Fruit fly (Drosophila melanogaster): ENCODE measurements around the gene aub.

The aub gene

DNA sequence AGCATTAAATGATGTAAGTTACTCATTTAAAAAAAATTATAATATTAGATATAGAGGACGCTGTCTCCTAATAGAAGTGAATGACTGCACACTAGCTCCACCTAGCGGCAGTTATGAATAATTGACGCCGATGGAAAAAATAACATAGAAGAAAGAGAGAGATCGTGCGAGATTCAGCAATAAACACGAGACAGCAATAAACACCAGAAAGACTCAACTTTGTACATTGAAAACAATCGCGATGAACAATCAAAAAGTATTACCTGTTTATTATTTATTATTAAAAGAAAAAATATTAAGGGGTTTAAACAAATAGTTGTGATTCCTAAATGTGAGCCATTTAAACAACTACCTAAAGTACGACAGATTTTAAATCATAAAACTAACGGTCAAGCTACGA lies 15.1 kb downstream of the aub start (continued):
- TF ChIP-seq ase (GFP tag; IDR thresholded peaks at IDR 0.05): peak; percentile 61; the same call in 2 of the 3 replicates
- TF ChIP-seq CoRest (tag; optimal IDR thresholded peaks at IDR 0.05): no peak
- peak; percentile 19; the same call in 1 of the 3 replicates for TF ChIP-seq knrl (GFP tag; IDR thresholded peaks at IDR 0.05; ENCODE audit: partially characterized antibody)
- no peak for TF ChIP-seq CG31388 (GFP tag; optimal IDR thresholded peaks at IDR 0.05)
- TF ChIP-seq CG7963 (GFP tag; IDR thresholded peaks at IDR 0.05; ENCODE audit: partially characterized antibody): no peak
- TF ChIP-seq Opbp (GFP tag; IDR thresholded peaks at IDR 0.05; ENCODE audit: partially characterized antibody): no peak
- TF ChIP-seq hkb (optimal IDR thresholded peaks at IDR 0.05): no peak
- TF ChIP-seq hkb (GFP tag; IDR thresholded peaks at IDR 0.05): peak; percentile 82
- no peak for TF ChIP-seq Atf3 (GFP tag; optimal IDR thresholded peaks at IDR 0.05)
- no peak for TF ChIP-seq Dbx (GFP tag; IDR thresholded peaks at IDR 0.05)
- no peak for TF ChIP-seq CG11398 (GFP tag; optimal IDR thresholded peaks at IDR 0.05)
- TF ChIP-seq CG15011 (GFP tag; optimal IDR thresholded peaks at IDR 0.05): peak; percentile 7
- peak; percentile 65 for TF ChIP-seq onecut (GFP tag; IDR thresholded peaks at IDR 0.05)
- no peak for TF ChIP-seq ro (GFP tag; IDR thresholded peaks at IDR 0.05)
- no peak for TF ChIP-seq CG16863 (GFP tag; optimal IDR thresholded peaks at IDR 0.05)
- TF ChIP-seq CG12236 (GFP tag; optimal IDR thresholded peaks at IDR 0.05): no peak
- TF ChIP-seq D19A (tag; optimal IDR thresholded peaks at IDR 0.05): no peak
- no peak for TF ChIP-seq Antp (GFP tag; optimal IDR thresholded peaks at IDR 0.05)
- peak; percentile 36; the same call in 1 of the 2 replicates for TF ChIP-seq peb (GFP tag; IDR thresholded peaks at IDR 0.05)
- TF ChIP-seq gcm (GFP tag; optimal IDR thresholded peaks at IDR 0.05): no peak
- peak; percentile 40 for TF ChIP-seq zen (tag; optimal IDR thresholded peaks at IDR 0.05)
- TF ChIP-seq CG15696 (tag; optimal IDR thresholded peaks at IDR 0.05): peak; percentile 40
- no peak for TF ChIP-seq Vsx1 (GFP tag; optimal IDR thresholded peaks at IDR 0.05)
- TF ChIP-seq dpn (GFP tag; optimal IDR thresholded peaks at IDR 0.05): no peak
- TF ChIP-seq tin (GFP tag; optimal IDR thresholded peaks at IDR 0.05): peak; percentile 51
- no peak for TF ChIP-seq kah (GFP tag; optimal IDR thresholded peaks at IDR 0.05)
- TF ChIP-seq CG10565 (GFP tag; optimal IDR thresholded peaks at IDR 0.05): no peak
- no peak for TF ChIP-seq eve (GFP tag; optimal IDR thresholded peaks at IDR 0.05)
- TF ChIP-seq ato (GFP tag; IDR thresholded peaks at IDR 0.05; ENCODE audit: partially characterized antibody): no peak
- TF ChIP-seq trem (tag; optimal IDR thresholded peaks at IDR 0.05): peak; percentile 18
- peak; percentile 65; the same call in 1 of the 2 replicates for TF ChIP-seq stc (GFP tag; IDR thresholded peaks at IDR 0.05)
- no peak for TF ChIP-seq CHES-1-like (GFP tag; optimal IDR thresholded peaks at IDR 0.05)
- TF ChIP-seq CG4730 (GFP tag; IDR thresholded peaks at IDR 0.05): 0 out of 2 replicates have a peak, but pooled peaks have one; percentile 23
- no peak for TF ChIP-seq CG13123 (GFP tag; optimal IDR thresholded peaks at IDR 0.05)
- TF ChIP-seq vfl (GFP tag; optimal IDR thresholded peaks at IDR 0.05): no peak
- no peak for TF ChIP-seq CG17385 (GFP tag; optimal IDR thresholded peaks at IDR 0.05)
- no peak for TF ChIP-seq Sin3A (optimal IDR thresholded peaks at IDR 0.05)
- no peak for TF ChIP-seq CG11723 (GFP tag; optimal IDR thresholded peaks at IDR 0.05)
- TF ChIP-seq E2f2 (GFP tag; IDR thresholded peaks at IDR 0.05): no peak
- peak; percentile 47 for TF ChIP-seq CG14710 (tag; optimal IDR thresholded peaks at IDR 0.05)
- no peak for TF ChIP-seq CG18599 (GFP tag; optimal IDR thresholded peaks at IDR 0.05)
- TF ChIP-seq Fer2 (tag; optimal IDR thresholded peaks at IDR 0.05): no peak
- TF ChIP-seq CG8478 (optimal IDR thresholded peaks at IDR 0.05): no peak
- no peak for TF ChIP-seq Xbp1 (GFP tag; optimal IDR thresholded peaks at IDR 0.05)
- TF ChIP-seq CG8944 (GFP tag; optimal IDR thresholded peaks at IDR 0.05): no peak
- TF ChIP-seq CG3281 (GFP tag; optimal IDR thresholded peaks at IDR 0.05): no peak
- TF ChIP-seq croc (GFP tag; conservative IDR thresholded peaks at IDR 0.05): peak; percentile 58
- no peak for TF ChIP-seq Lpt (GFP tag; optimal IDR thresholded peaks at IDR 0.05)
- TF ChIP-seq CG6765 (GFP tag; optimal IDR thresholded peaks at IDR 0.05): no peak
- no peak for TF ChIP-seq Doc2 (GFP tag; IDR thresholded peaks at IDR 0.05)
- no peak for TF ChIP-seq jumu (GFP tag; optimal IDR thresholded peaks at IDR 0.05)
- peak; percentile 11 for TF ChIP-seq CG13424 (tag; optimal IDR thresholded peaks at IDR 0.05)
- no peak for TF ChIP-seq CG15073 (GFP tag; optimal IDR thresholded peaks at IDR 0.05)

All from whole organism, embryonic.